Fruit fly (Drosophila melanogaster) whole organism: ENCODE data around the gene REPTOR.

Experiments
- CG8478 ChIP-seq: fragments of >200 bp; optimal IDR thresholded peaks from 2 replicates; lab custom pipeline; 2018; ENCODE audit warnings: inconsistent platforms
- Dll ChIP-seq: fragments of >200 bp; optimal IDR thresholded peaks from 2 replicates; lab custom pipeline; 2017
- EcR ChIP-seq, 2 experiments: fragments of >200 bp; optimal IDR thresholded peaks; 2 replicates each; lab custom pipeline; 2017; ENCODE audit warnings: missing biosample characterization in 2 of 2, missing genetic modification characterization in 2 of 2, missing genetic modification reagents in 2 of 2
- pan ChIP-seq: fragments of >200 bp; optimal IDR thresholded peaks from 2 replicates; lab custom pipeline; 2017
- psq ChIP-seq: fragments of >200 bp; optimal IDR thresholded peaks from 2 replicates; lab custom pipeline; 2017
- usp ChIP-seq: fragments of >200 bp; optimal IDR thresholded peaks from 2 replicates; lab custom pipeline; 2017; ENCODE audit warnings: missing biosample characterization, missing genetic modification characterization, mixed read lengths

The REPTOR gene

DNA sequence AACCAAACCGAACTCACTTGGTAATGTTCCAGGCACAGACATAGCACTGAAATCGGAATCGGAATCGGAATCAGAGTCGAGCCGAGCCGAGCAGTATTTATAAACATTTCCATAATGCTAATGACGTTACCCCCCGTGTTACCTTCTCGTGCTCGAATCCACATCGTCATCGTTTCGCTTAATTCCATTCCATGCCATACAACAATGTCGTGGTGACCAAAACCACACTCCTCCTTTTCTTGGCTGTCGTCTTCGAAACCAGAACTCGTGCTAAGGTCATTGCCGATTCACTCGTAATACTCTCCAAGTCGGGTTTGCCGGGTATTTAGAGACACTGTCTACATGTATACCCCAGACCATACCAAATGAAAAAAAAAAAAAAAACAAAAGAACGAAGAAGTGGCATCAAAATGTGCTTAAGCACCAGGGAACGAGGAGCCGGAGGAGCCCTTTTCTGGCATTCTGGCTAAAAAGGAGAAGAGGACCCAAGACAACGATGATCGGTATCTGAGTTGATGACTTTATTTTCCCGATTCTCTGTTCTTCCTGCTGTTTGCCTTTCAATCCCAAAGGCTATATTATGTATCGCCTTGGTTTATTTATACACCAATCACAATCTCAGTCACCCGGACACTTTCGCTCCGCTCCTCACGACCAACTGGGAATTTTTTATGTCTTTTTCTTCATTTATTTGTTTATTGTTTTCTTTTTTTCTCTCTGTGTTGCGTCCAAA lies 20.9 kb upstream of the REPTOR start:
- TF ChIP-seq CG8478 (lab: Kevin White, UChicago) = no peak
- no peak for TF ChIP-seq usp (GFP tag; lab: Kevin White, UChicago)
- TF ChIP-seq EcR (GFP tag; optimal IDR thresholded peaks at IDR 0.05; lab: Kevin White, UChicago) = no peak
- TF ChIP-seq pan (lab: Kevin White, UChicago) = no peak
- no peak for TF ChIP-seq Dll (lab: Kevin White, UChicago)
- no peak for TF ChIP-seq psq (lab: Kevin White, UChicago)

DNA sequence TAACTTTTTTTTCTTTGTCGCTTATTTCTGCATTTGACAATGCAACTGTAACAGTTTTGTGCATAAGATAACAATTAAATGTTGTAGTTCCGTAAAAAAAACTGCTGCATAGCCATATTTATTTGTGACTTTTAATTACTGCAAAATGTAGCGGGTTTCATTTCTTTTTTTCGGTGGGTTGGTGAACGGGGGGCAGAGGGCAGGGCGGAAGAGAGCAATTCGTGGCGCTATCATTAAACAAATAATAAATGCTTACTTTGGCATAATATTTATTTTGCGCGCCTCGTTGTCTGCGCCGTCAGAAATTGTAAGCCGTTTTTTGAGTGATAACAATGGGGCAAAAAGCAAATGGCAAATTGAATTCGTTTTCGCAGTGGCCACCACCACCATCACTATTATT lies 18.4 kb upstream of the REPTOR start:
- TF ChIP-seq usp (GFP tag; lab: Kevin White, UChicago) = no peak
- no peak for TF ChIP-seq Dll (lab: Kevin White, UChicago)
- no peak for TF ChIP-seq EcR (GFP tag; optimal IDR thresholded peaks at IDR 0.05; lab: Kevin White, UChicago)
- no peak for TF ChIP-seq CG8478 (lab: Kevin White, UChicago)
- no peak for TF ChIP-seq psq (lab: Kevin White, UChicago)
- TF ChIP-seq pan (lab: Kevin White, UChicago) = no peak

- no peak for TF ChIP-seq usp (GFP tag; lab: Kevin White, UChicago)
- TF ChIP-seq Dll (lab: Kevin White, UChicago) = no peak
- no peak for TF ChIP-seq psq (lab: Kevin White, UChicago)
- no peak for TF ChIP-seq pan (lab: Kevin White, UChicago)
- no peak for TF ChIP-seq CG8478 (lab: Kevin White, UChicago)
- TF ChIP-seq EcR (GFP tag; optimal IDR thresholded peaks at IDR 0.05; lab: Kevin White, UChicago) = no peak
Measured at dm6 chr3R:24598549-24599204, 16.0 kb upstream of the REPTOR start.

DNA sequence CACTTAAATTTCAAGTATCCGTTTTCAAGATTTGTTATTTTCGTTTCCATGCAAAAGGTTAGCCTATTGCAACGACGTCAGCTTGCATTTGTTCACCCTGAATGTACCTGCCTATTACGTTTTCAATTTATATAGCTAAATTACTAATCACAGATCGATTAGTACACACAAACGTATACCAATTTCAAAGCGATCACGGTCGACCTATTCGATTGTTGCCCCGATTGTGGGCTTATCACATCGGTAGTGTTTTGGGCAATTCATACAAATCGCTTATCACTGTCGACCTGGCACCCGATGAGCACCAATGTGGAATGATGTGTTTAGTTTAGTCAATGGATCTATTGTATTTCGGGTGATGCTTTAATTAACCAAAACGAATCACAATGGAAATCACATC lies 14.2 kb upstream of the REPTOR start:
- no peak for TF ChIP-seq CG8478 (lab: Kevin White, UChicago)
- TF ChIP-seq EcR (GFP tag; optimal IDR thresholded peaks at IDR 0.05; lab: Kevin White, UChicago) = no peak
- no peak for TF ChIP-seq usp (GFP tag; lab: Kevin White, UChicago)

- TF ChIP-seq EcR (GFP tag; optimal IDR thresholded peaks at IDR 0.05; lab: Kevin White, UChicago) = no peak
- TF ChIP-seq CG8478 (lab: Kevin White, UChicago) = no peak
- TF ChIP-seq pan (lab: Kevin White, UChicago) = no peak
Measured at dm6 chr3R:24595330-24596114, 12.9 kb upstream of the REPTOR start.

- no peak for TF ChIP-seq pan (lab: Kevin White, UChicago)
- no peak for TF ChIP-seq EcR (GFP tag; optimal IDR thresholded peaks at IDR 0.05; lab: Kevin White, UChicago)
- no peak for TF ChIP-seq usp (GFP tag; lab: Kevin White, UChicago)
Measured at dm6 chr3R:24593733-24594132, 11.1 kb upstream of the REPTOR start.

- no peak for TF ChIP-seq psq (lab: Kevin White, UChicago)
- no peak for TF ChIP-seq pan (lab: Kevin White, UChicago)
- no peak for TF ChIP-seq usp (GFP tag; lab: Kevin White, UChicago)
- no peak for TF ChIP-seq Dll (lab: Kevin White, UChicago)
- TF ChIP-seq CG8478 (lab: Kevin White, UChicago) = no peak
- no peak for TF ChIP-seq EcR (GFP tag; optimal IDR thresholded peaks at IDR 0.05; lab: Kevin White, UChicago)
Measured at dm6 chr3R:24590276-24590675, 7.6 kb upstream of the REPTOR start.

- TF ChIP-seq CG8478 (lab: Kevin White, UChicago) (no peak), Dll (lab: Kevin White, UChicago) (no peak), pan (lab: Kevin White, UChicago) (no peak), usp (GFP tag; lab: Kevin White, UChicago) (no peak), psq (lab: Kevin White, UChicago) (no peak), EcR (GFP tag; optimal IDR thresholded peaks at IDR 0.05; lab: Kevin White, UChicago) (no peak)
Measured at dm6 chr3R:24588829-24589638, 6.4 kb upstream of the REPTOR start.

DNA sequence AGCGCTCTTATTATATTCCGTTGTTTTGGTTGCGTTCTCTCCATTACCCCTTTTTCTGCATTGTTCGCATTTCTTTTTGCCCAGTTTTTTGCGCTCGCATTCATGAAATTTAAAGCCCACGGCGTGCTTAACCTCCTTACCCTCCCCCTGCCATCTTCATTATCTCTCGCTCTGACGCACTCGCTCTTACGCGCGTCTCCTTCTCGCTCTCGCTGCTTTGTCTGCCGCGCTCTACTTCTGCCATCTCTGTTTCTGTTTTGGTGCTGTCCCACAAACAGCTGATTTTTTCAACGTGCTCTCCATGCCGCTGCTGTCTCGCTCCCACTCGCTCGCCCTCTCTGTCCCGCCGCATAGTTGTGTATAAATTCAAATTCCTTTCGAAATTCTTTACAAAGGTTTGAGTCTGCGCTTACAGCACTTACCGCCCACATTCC lies 3.8 kb upstream of the REPTOR start:
- peak; percentile 55 for TF ChIP-seq CG8478 (lab: Kevin White, UChicago)
- TF ChIP-seq Dll (lab: Kevin White, UChicago) = peak; percentile 73
- TF ChIP-seq EcR (GFP tag; optimal IDR thresholded peaks at IDR 0.05; lab: Kevin White, UChicago) = no peak

- no peak for TF ChIP-seq CG8478 (lab: Kevin White, UChicago)
- TF ChIP-seq Dll (lab: Kevin White, UChicago) = no peak
- TF ChIP-seq pan (lab: Kevin White, UChicago) = no peak
- TF ChIP-seq EcR (GFP tag; optimal IDR thresholded peaks at IDR 0.05; lab: Kevin White, UChicago) = no peak
- TF ChIP-seq psq (lab: Kevin White, UChicago) = no peak
- no peak for TF ChIP-seq usp (GFP tag; lab: Kevin White, UChicago)
Measured at dm6 chr3R:24585042-24585698, 2.5 kb upstream of the REPTOR start, which contains the start of the genes CG13625 and mld. Gene CG13625 (minus strand): TSS chr3R:24585160. Gene mld (plus strand): TSS chr3R:24585653.
